Worm (Caenorhabditis elegans): ENCODE results near the gene srh-130.

srh-130 gene

ce11 chrV:5130018-5130417 is 21.0 kb upstream of the srh-130 start, which contains the start of gene F14F9.8 (continued):
- no peak for TF ChIP-seq daf-16 (GFP tag; optimal IDR thresholded peaks at IDR 0.05)
- no peak for TF ChIP-seq daf-16 (tag; optimal IDR thresholded peaks at IDR 0.05)

ce11 chrV:5131380-5131779 is 19.6 kb upstream of the srh-130 start:
- peak; percentile 35 for TF ChIP-seq nhr-11 (tag; optimal IDR thresholded peaks at IDR 0.05)
- peak in 1 of 2 experiments; percentile 46 for TF ChIP-seq hif-1 (tag; optimal IDR thresholded peaks at IDR 0.05)
- peak; percentile 19 for TF ChIP-seq hlh-11 (tag; optimal IDR thresholded peaks at IDR 0.05)
- peak; percentile 70 for TF ChIP-seq aha-1 (tag)
- TF ChIP-seq zip-2 (tag; optimal IDR thresholded peaks at IDR 0.05): peak; percentile 99
- TF ChIP-seq dpl-1 (GFP tag; optimal IDR thresholded peaks at IDR 0.05): peak; percentile 20
- peak; percentile 40 for TF ChIP-seq hlh-30 (tag; optimal IDR thresholded peaks at IDR 0.05; ENCODE audit: insufficient read depth)
- peak; percentile 83 for TF ChIP-seq nhr-28 (tag; optimal IDR thresholded peaks at IDR 0.05)
- peak in 1 of 2 experiments; percentile 85 for TF ChIP-seq unc-62 (GFP tag; optimal IDR thresholded peaks at IDR 0.05 in 1 of 2)
- no peak for TF ChIP-seq unc-62 (tag; optimal IDR thresholded peaks at IDR 0.05)
- peak; percentile 64 for TF ChIP-seq ztf-7 (tag; optimal IDR thresholded peaks at IDR 0.05)
- peak; percentile 57 for TF ChIP-seq nhr-6 (tag; optimal IDR thresholded peaks at IDR 0.05)
- TF ChIP-seq nhr-77 (tag; optimal IDR thresholded peaks at IDR 0.05): peak; percentile 8
- no peak for TF ChIP-seq php-3 (GFP tag; IDR thresholded peaks at IDR 0.05)
- no peak for TF ChIP-seq ceh-82 (tag; optimal IDR thresholded peaks at IDR 0.05)
- no peak for TF ChIP-seq Y48G9A.11 (GFP tag; IDR thresholded peaks at IDR 0.05)
- no peak for TF ChIP-seq attf-4 (tag; optimal IDR thresholded peaks at IDR 0.05)

ce11 chrV:5132441-5132840 is 18.5 kb upstream of the srh-130 start, which contains the start of gene F14F9.4:
F14F9.4 (plus strand) TSS chrV:5132741.
- TF ChIP-seq snpc-4 (tag; optimal IDR thresholded peaks at IDR 0.05) (no peak), mxl-2 (GFP tag; conservative IDR thresholded peaks at IDR 0.05) (no peak), lin-13 (GFP tag; optimal IDR thresholded peaks at IDR 0.05) (no peak), set-16 (GFP tag; IDR thresholded peaks at IDR 0.05) (no peak), madf-9 (GFP tag; conservative IDR thresholded peaks at IDR 0.05) (no peak)

ce11 chrV:5137919-5138318 is 13.1 kb upstream of the srh-130 start, which contains the start of gene F14F9.3:
F14F9.3 (plus strand) TSS chrV:5138219.
- TF ChIP-seq nhr-11 (tag; optimal IDR thresholded peaks at IDR 0.05) (no peak), ceh-28 (tag; optimal IDR thresholded peaks at IDR 0.05) (no peak), lin-15B (tag; optimal IDR thresholded peaks at IDR 0.05) (no peak)

ce11 chrV:5143785-5144184 is 7.2 kb upstream of the srh-130 start, which contains the start of gene srh-129:
srh-129 (minus strand) TSS chrV:5143885.
- TF ChIP-seq unc-62 (GFP tag; optimal IDR thresholded peaks at IDR 0.05 in 1 of 2) (no peak), unc-62 (tag; optimal IDR thresholded peaks at IDR 0.05) (no peak), zag-1 (tag; optimal IDR thresholded peaks at IDR 0.05) (no peak), ceh-62 (tag; optimal IDR thresholded peaks at IDR 0.05) (no peak), jun-1 (tag; optimal IDR thresholded peaks at IDR 0.05) (no peak), ceh-82 (tag; optimal IDR thresholded peaks at IDR 0.05) (no peak), nhr-102 (tag; optimal IDR thresholded peaks at IDR 0.05) (no peak), R02D3.7 (tag; optimal IDR thresholded peaks at IDR 0.05) (no peak), lsy-2 (tag; optimal IDR thresholded peaks at IDR 0.05) (no peak), saeg-2 (GFP tag; IDR thresholded peaks at IDR 0.05) (no peak), lim-7 (GFP tag; IDR thresholded peaks at IDR 0.05) (no peak), mep-1 (tag; optimal IDR thresholded peaks at IDR 0.05) (no peak), F49E8.2 (tag; optimal IDR thresholded peaks at IDR 0.05; ENCODE audit: borderline replicate concordance) (no peak)
